Worm (Caenorhabditis elegans): ENCODE results near the gene F47B10.4.

DNA sequence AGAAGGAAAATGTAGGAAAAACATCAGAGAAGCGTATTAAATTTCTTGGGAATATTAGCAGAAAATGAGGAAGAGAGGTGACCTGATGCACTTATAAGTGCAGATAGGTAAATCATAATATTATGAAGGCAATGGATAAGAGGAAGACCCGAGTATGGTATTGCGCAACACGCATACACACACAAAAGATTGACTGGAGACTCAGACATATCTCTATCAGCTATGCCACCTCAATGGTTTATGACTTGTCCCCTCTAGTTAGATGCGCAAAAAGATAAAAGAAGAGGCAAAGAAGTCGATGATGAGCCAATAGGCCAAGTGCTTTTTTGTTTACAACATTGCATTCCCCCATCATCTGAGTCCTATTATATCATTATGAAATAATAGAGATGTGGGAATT is 41.0 kb downstream of the F47B10.4 start:
- TF ChIP-seq flt-1 (GFP tag; IDR thresholded peaks at IDR 0.05) (no peak), hmg-4 (GFP tag; optimal IDR thresholded peaks at IDR 0.05) (peak; percentile 18), tbx-37 (GFP tag; conservative IDR thresholded peaks at IDR 0.05) (no peak), F13C5.2 (tag; optimal IDR thresholded peaks at IDR 0.05) (no peak)
